Fruit fly (Drosophila melanogaster) whole organism, embryonic: ENCODE results near the gene CG14212.

Experiments used
- Aef1 ChIP-seq: fragments of 200-800 bp; sonication (Bioruptor generic); IDR thresholded peaks from 3 replicates; pipeline ENCODE4 v1.3.6; 2022; ENCODE audit warnings: missing biosample characterization, missing genetic modification characterization
- Bgb ChIP-seq: fragments of 200-800 bp; sonication (Bioruptor generic); IDR thresholded peaks from 2 replicates; pipeline ENCODE4 v1.3.6; 2022; ENCODE audit warnings: missing biosample characterization, missing genetic modification characterization; ENCODE audit not compliant: partially characterized antibody
- Blimp-1 ChIP-seq: fragments of 200-800 bp; sonication (Bioruptor generic); optimal IDR thresholded peaks from 3 replicates; lab custom pipeline; 2018; ENCODE audit warnings: missing biosample characterization, missing genetic modification characterization, mild to moderate bottlenecking, moderate library complexity, missing genetic modification reagents
- BtbVII ChIP-seq: fragments of 200-800 bp; sonication (Bioruptor generic); optimal IDR thresholded peaks from 3 replicates; lab custom pipeline; 2017; ENCODE audit warnings: missing biosample characterization, mild to moderate bottlenecking, missing genetic modification characterization
- CG10147 ChIP-seq: fragments of 200-800 bp; sonication (Bioruptor generic); optimal IDR thresholded peaks from 2 replicates; lab custom pipeline; 2019; ENCODE audit warnings: missing biosample characterization, mild to moderate bottlenecking, missing genetic modification characterization, moderate library complexity
- CG11696 ChIP-seq: fragments of 200-800 bp; sonication (Bioruptor generic); IDR thresholded peaks from 2 replicates; pipeline ENCODE4 v1.3.6; 2022; ENCODE audit warnings: missing biosample characterization, missing genetic modification characterization
- CG12071 ChIP-seq: fragments of 200-800 bp; sonication (Bioruptor generic); optimal IDR thresholded peaks from 3 replicates; lab custom pipeline; 2018; ENCODE audit warnings: missing biosample characterization, mild to moderate bottlenecking, missing genetic modification characterization
- CG12659 ChIP-seq: fragments of 200-800 bp; sonication (Bioruptor generic); optimal IDR thresholded peaks from 3 replicates; lab custom pipeline; 2017; ENCODE audit warnings: mild to moderate bottlenecking, missing biosample characterization, missing genetic modification reagents, missing genetic modification characterization
- CG12769 ChIP-seq: fragments of 200-800 bp; sonication (Bioruptor generic); optimal IDR thresholded peaks from 2 replicates; lab custom pipeline; 2019; ENCODE audit warnings: missing biosample characterization, mild to moderate bottlenecking, missing genetic modification characterization, moderate library complexity
- CG13424 ChIP-seq: fragments of 200-800 bp; sonication (Bioruptor generic); optimal IDR thresholded peaks from 2 replicates; lab custom pipeline; 2019; ENCODE audit warnings: missing biosample characterization, mild to moderate bottlenecking, missing genetic modification characterization, moderate library complexity
- CG13775 ChIP-seq: fragments of 200-800 bp; sonication (Bioruptor generic); optimal IDR thresholded peaks from 3 replicates; lab custom pipeline; 2017; ENCODE audit warnings: missing biosample characterization, mild to moderate bottlenecking, missing genetic modification characterization
- CG15269 ChIP-seq: fragments of 200-800 bp; sonication (Bioruptor generic); optimal IDR thresholded peaks from 2 replicates; lab custom pipeline; 2018; ENCODE audit warnings: missing biosample characterization, mild to moderate bottlenecking, missing genetic modification characterization, moderate library complexity
- CG17359 ChIP-seq: fragments of 200-800 bp; sonication (Bioruptor generic); optimal IDR thresholded peaks from 3 replicates; lab custom pipeline; 2018; ENCODE audit warnings: missing biosample characterization, mild to moderate bottlenecking, missing genetic modification characterization, moderate library complexity
- CG7786 ChIP-seq: fragments of 200-800 bp; sonication (Bioruptor generic); optimal IDR thresholded peaks from 2 replicates; lab custom pipeline; 2016; ENCODE audit warnings: missing biosample characterization, missing genetic modification characterization
- CG8359 ChIP-seq: fragments of 200-800 bp; sonication (Bioruptor generic); optimal IDR thresholded peaks from 2 replicates; lab custom pipeline; 2017; ENCODE audit warnings: missing biosample characterization, mild to moderate bottlenecking, missing genetic modification characterization, borderline replicate concordance
- CG8478 ChIP-seq: fragments of >200 bp; optimal IDR thresholded peaks from 2 replicates; lab custom pipeline; 2018
- Doc2 ChIP-seq: fragments of 200-800 bp; sonication (Bioruptor generic); IDR thresholded peaks from 2 replicates; pipeline ENCODE4 v1.3.6; 2022; ENCODE audit warnings: missing biosample characterization, missing genetic modification characterization
- Dp ChIP-seq: fragments of 200-800 bp; sonication (Bioruptor generic); optimal IDR thresholded peaks from 2 replicates; lab custom pipeline; 2018; ENCODE audit warnings: missing biosample characterization, mild to moderate bottlenecking, missing genetic modification characterization, moderate library complexity
- Drgx ChIP-seq: fragments of 200-800 bp; sonication (Bioruptor generic); IDR thresholded peaks from 2 replicates; pipeline ENCODE4 v1.3.6; 2022; ENCODE audit warnings: missing biosample characterization, missing genetic modification characterization
- Fer1 ChIP-seq: fragments of 200-800 bp; sonication (Bioruptor generic); optimal IDR thresholded peaks from 2 replicates; lab custom pipeline; 2017; ENCODE audit warnings: missing biosample characterization, mild to moderate bottlenecking, missing genetic modification characterization
- Gug ChIP-seq: fragments of 200-800 bp; sonication (Bioruptor generic); IDR thresholded peaks from 4 replicates; pipeline ENCODE4 v1.3.6; 2022; ENCODE audit warnings: missing biosample characterization, missing genetic modification characterization
- H15 ChIP-seq: fragments of 200-800 bp; sonication (Bioruptor generic); IDR thresholded peaks from 3 replicates; pipeline ENCODE4 v1.3.6; 2022; ENCODE audit warnings: missing biosample characterization, missing genetic modification characterization
- HmgD ChIP-seq: fragments of 200-800 bp; sonication (Bioruptor generic); optimal IDR thresholded peaks from 3 replicates; lab custom pipeline; 2016; ENCODE audit warnings: missing biosample characterization, missing genetic modification characterization
- Hr51 ChIP-seq, 2 experiments: fragments of 200-800 bp; sonication (Bioruptor generic); optimal IDR thresholded peaks; 2 replicates in 1 of 2; 3 replicates in 1 of 2; lab custom pipeline; 2016 to 2018; ENCODE audit warnings: missing biosample characterization in 2 of 2, missing genetic modification characterization in 2 of 2, mild to moderate bottlenecking in 1 of 2, moderate library complexity in 1 of 2
- Mad ChIP-seq: fragments of 200-800 bp; sonication (Bioruptor generic); optimal IDR thresholded peaks from 2 replicates; lab custom pipeline; 2016; ENCODE audit warnings: missing biosample characterization, missing genetic modification characterization
- NC2β ChIP-seq: fragments of 200-800 bp; sonication (Bioruptor generic); optimal IDR thresholded peaks from 2 replicates; lab custom pipeline; 2016; ENCODE audit warnings: missing biosample characterization, missing genetic modification characterization
- NFAT ChIP-seq: fragments of 200-800 bp; sonication (Bioruptor generic); IDR thresholded peaks from 2 replicates; pipeline ENCODE4 v1.3.6; 2022; ENCODE audit warnings: missing biosample characterization, missing genetic modification characterization
- NK7.1 ChIP-seq: fragments of 200-800 bp; sonication (Bioruptor generic); optimal IDR thresholded peaks from 3 replicates; lab custom pipeline; 2016; ENCODE audit warnings: missing biosample characterization, missing genetic modification characterization
- Nf-YB ChIP-seq: fragments of 200-800 bp; sonication (Bioruptor generic); optimal IDR thresholded peaks from 3 replicates; lab custom pipeline; 2019; ENCODE audit warnings: missing biosample characterization, mild to moderate bottlenecking, missing genetic modification characterization, moderate library complexity
- Ptx1 ChIP-seq: fragments of 200-800 bp; sonication (Bioruptor generic); IDR thresholded peaks from 2 replicates; pipeline ENCODE4 v1.3.6; 2022; ENCODE audit warnings: missing biosample characterization, missing genetic modification characterization
- Xbp1 ChIP-seq: fragments of 200-800 bp; sonication (Bioruptor generic); optimal IDR thresholded peaks from 3 replicates; lab custom pipeline; 2016; ENCODE audit warnings: missing biosample characterization, mild to moderate bottlenecking, missing genetic modification characterization
- ara ChIP-seq: fragments of 200-800 bp; sonication (Bioruptor generic); IDR thresholded peaks from 2 replicates; pipeline ENCODE4 v1.3.6; 2022; ENCODE audit warnings: missing biosample characterization, missing genetic modification characterization
- bbx ChIP-seq: fragments of 200-800 bp; sonication (Bioruptor generic); IDR thresholded peaks from 2 replicates; pipeline ENCODE4 v1.3.6; 2022; ENCODE audit warnings: missing biosample characterization, missing genetic modification characterization; ENCODE audit not compliant: partially characterized antibody
- cas ChIP-seq: fragments of 200-800 bp; sonication (Bioruptor generic); IDR thresholded peaks from 2 replicates; pipeline ENCODE4 v1.3.6; 2022; ENCODE audit warnings: missing biosample characterization, missing genetic modification characterization
- ci ChIP-seq: fragments of 200-800 bp; sonication (Bioruptor generic); IDR thresholded peaks from 3 replicates; pipeline ENCODE4 v1.3.6; 2022; ENCODE audit warnings: missing biosample characterization, missing genetic modification characterization
- croc ChIP-seq: fragments of 200-800 bp; sonication (Bioruptor generic); conservative IDR thresholded peaks from 3 replicates; pipeline ENCODE4 v1.3.6; 2022; ENCODE audit warnings: missing biosample characterization, missing genetic modification characterization
- crol ChIP-seq: fragments of 200-800 bp; sonication (Bioruptor generic); IDR thresholded peaks from 2 replicates; pipeline ENCODE4 v1.3.6; 2022; ENCODE audit warnings: missing biosample characterization, missing genetic modification characterization
- fd64A ChIP-seq: fragments of 200-800 bp; sonication (Bioruptor generic); optimal IDR thresholded peaks from 3 replicates; lab custom pipeline; 2018; ENCODE audit warnings: missing biosample characterization, mild to moderate bottlenecking, missing genetic modification characterization
- insv ChIP-seq, 2 experiments: fragments of 200-800 bp; sonication (Bioruptor generic); optimal IDR thresholded peaks; 3 replicates each; lab custom pipeline; 2016 to 2018; ENCODE audit warnings: missing biosample characterization in 2 of 2, missing genetic modification characterization in 2 of 2
- kni ChIP-seq: fragments of 200-800 bp; sonication (Bioruptor generic); optimal IDR thresholded peaks from 3 replicates; lab custom pipeline; 2017; ENCODE audit warnings: mild to moderate bottlenecking, missing biosample characterization, missing genetic modification reagents, missing genetic modification characterization
- nom ChIP-seq: fragments of 200-800 bp; sonication (Bioruptor generic); optimal IDR thresholded peaks from 2 replicates; lab custom pipeline; 2017; ENCODE audit warnings: missing biosample characterization, missing genetic modification characterization, mild to moderate bottlenecking, moderate library complexity, missing genetic modification reagents
- pho ChIP-seq: fragments of 200-800 bp; sonication (Bioruptor generic); optimal IDR thresholded peaks from 2 replicates; lab custom pipeline; 2016; ENCODE audit warnings: missing biosample characterization, missing genetic modification characterization
- scrt ChIP-seq: fragments of 200-800 bp; sonication (Bioruptor generic); optimal IDR thresholded peaks from 2 replicates; lab custom pipeline; 2018; ENCODE audit warnings: missing biosample characterization, mild to moderate bottlenecking, missing genetic modification characterization, moderate library complexity
- sens ChIP-seq: fragments of 200-800 bp; sonication (Bioruptor generic); peaks from one replicate; lab custom pipeline; 2016; ENCODE audit warnings: missing biosample characterization, missing genetic modification characterization
- sqz ChIP-seq: fragments of 200-800 bp; sonication (Bioruptor generic); optimal IDR thresholded peaks from 3 replicates; lab custom pipeline; 2018; ENCODE audit warnings: missing biosample characterization, mild to moderate bottlenecking, missing genetic modification characterization
- unc-4 ChIP-seq: fragments of 200-800 bp; sonication (Bioruptor generic); IDR thresholded peaks from 2 replicates; pipeline ENCODE4 v1.3.6; 2022; ENCODE audit warnings: missing biosample characterization, missing genetic modification characterization; ENCODE audit not compliant: partially characterized antibody
- unpg ChIP-seq: fragments of 200-800 bp; sonication (Bioruptor generic); optimal IDR thresholded peaks from 3 replicates; lab custom pipeline; 2018; ENCODE audit warnings: missing biosample characterization, mild to moderate bottlenecking, missing genetic modification characterization, moderate library complexity
- vfl ChIP-seq: fragments of 200-800 bp; sonication (Bioruptor generic); optimal IDR thresholded peaks from 2 replicates; lab custom pipeline; 2016; ENCODE audit warnings: missing biosample characterization, missing genetic modification characterization
- zfh1 ChIP-seq: fragments of 200-800 bp; sonication (Bioruptor generic); IDR thresholded peaks from 3 replicates; pipeline ENCODE4 v1.3.6; 2022; ENCODE audit warnings: missing biosample characterization, missing genetic modification characterization

The CG14212 gene

DNA sequence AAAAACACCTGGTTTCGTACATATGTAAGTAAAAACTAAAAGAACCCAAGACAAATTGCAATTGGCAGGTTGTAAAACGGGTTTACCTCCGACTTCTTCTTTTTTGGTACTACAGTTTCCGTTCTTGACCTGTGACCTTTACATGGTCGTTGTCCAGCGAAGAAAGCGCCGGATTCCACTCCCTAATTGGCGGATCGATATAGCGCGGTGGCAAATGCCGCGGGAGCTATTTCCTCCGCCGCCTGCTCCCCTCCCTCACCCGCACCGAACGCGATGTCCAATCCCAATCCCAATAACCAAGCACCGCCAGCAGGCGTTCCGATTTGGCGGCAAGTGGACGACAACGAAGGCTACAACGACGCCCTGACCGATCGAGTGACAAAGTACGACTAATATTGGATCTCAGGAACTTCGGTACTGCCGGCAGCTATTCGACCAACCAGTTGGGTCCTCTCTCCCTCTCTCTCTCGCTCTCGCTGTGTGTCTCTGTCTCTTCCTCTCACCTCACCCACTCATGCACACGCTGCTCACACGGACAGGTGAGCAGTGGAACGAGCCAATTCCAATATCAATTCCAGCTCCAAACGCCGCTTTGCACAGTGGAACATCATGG is 37.2 kb downstream of the CG14212 start (continued):
- TF ChIP-seq crol = peak; percentile 81
- no peak for TF ChIP-seq CG12769 (tag; lab: Kevin White, UChicago)
- peak; percentile 11 for TF ChIP-seq pho (GFP tag; lab: Kevin White, UChicago)
- TF ChIP-seq croc (GFP tag; lab: Robert Waterston, UW) = no peak
- peak; percentile 37 for TF ChIP-seq bbx (GFP tag; lab: Robert Waterston, UW)
- TF ChIP-seq Fer1 (GFP tag; lab: Kevin White, UChicago) = no peak
- TF ChIP-seq H15 (GFP tag; lab: Robert Waterston, UW) = no peak
- TF ChIP-seq vfl = no peak
- peak; percentile 58; the same call in 2 of the 3 replicates for TF ChIP-seq ci (GFP tag; lab: Robert Waterston, UW)
- TF ChIP-seq NK7.1 (GFP tag; lab: Kevin White, UChicago) = no peak
- 0 out of 2 replicates have a peak, but pooled peaks have one; percentile 21 for TF ChIP-seq ara (GFP tag; lab: Robert Waterston, UW)
- peak; percentile 75 for TF ChIP-seq Nf-YB (GFP tag; lab: Kevin White, UChicago)
- no peak for TF ChIP-seq CG12071 (GFP tag; lab: Kevin White, UChicago)
- TF ChIP-seq Bgb (GFP tag; lab: Robert Waterston, UW) = peak; percentile 32; the same call in 1 of the 2 replicates
- TF ChIP-seq CG8359 = no peak
- TF ChIP-seq Gug = no peak
- TF ChIP-seq CG13424 (tag; lab: Kevin White, UChicago) = no peak
- no peak for TF ChIP-seq insv (GFP tag; optimal IDR thresholded peaks at IDR 0.05; lab: Kevin White, UChicago)
- TF ChIP-seq Drgx (GFP tag; lab: Robert Waterston, UW) = no peak
- no peak for TF ChIP-seq Dp (GFP tag; lab: Kevin White, UChicago)
- no peak for TF ChIP-seq CG11696

DNA sequence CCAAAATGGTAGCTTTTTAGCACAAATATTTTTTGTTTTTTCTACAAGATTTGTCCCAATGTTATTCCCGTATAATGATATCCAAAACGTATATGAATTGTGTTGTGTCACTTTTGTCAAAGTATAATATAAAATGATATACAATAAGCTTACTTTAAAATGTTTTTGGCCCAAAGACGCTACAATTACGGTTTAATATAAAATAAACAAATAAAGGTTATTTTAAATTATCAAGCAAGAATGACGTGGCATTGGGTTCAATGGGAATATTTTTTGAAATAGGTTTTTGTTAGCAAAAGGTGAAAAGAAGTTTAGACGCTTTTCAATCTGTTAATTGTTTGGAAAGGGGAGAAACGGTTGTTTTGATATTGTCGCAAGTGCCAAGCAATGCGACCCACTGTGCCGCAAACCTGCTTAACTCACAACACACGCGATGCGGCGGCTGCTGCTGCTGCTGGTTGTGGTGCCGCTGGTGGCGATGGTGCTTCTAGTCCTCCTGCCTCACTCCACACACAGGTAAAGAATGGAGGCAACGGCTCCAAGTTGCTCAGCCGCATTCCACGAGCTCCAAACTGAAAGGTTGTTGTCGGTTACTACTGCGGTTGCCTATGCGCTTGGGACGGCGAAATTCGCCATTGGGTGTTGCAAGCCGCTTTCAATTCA is 37.8 kb downstream of the CG14212 start:
- TF ChIP-seq HmgD (GFP tag; lab: Kevin White, UChicago) (no peak), nom (GFP tag; lab: Kevin White, UChicago) (no peak), Mad (GFP tag; lab: Kevin White, UChicago) (no peak), cas (GFP tag; lab: Robert Waterston, UW) (no peak), BtbVII (GFP tag; lab: Kevin White, UChicago) (peak; percentile 5), scrt (no peak), CG13775 (peak; percentile 67), Aef1 (no peak), CG10147 (GFP tag; lab: Kevin White, UChicago) (peak; percentile 45), NC2β (GFP tag; lab: Kevin White, UChicago) (peak; percentile 23), Xbp1 (GFP tag; lab: Kevin White, UChicago) (peak; percentile 38), Doc2 (no peak), CG17359 (tag; lab: Kevin White, UChicago) (peak; percentile 35), zfh1 (GFP tag; lab: Robert Waterston, UW) (no peak), Hr51 (GFP tag; optimal IDR thresholded peaks at IDR 0.05; lab: Kevin White, UChicago) (peak in 1 of 2 experiments; percentile 49), unpg (GFP tag; lab: Kevin White, UChicago) (no peak), NFAT (GFP tag; lab: Robert Waterston, UW) (no peak), Blimp-1 (GFP tag; lab: Kevin White, UChicago) (no peak), CG12659 (GFP tag; lab: Kevin White, UChicago) (peak; percentile 67), sqz (GFP tag; lab: Kevin White, UChicago) (no peak), sens (GFP tag; lab: Kevin White, UChicago) (peak; percentile 91), CG7786 (GFP tag; lab: Kevin White, UChicago) (no peak), Nf-YB (GFP tag; lab: Kevin White, UChicago) (no peak), CG15269 (tag; lab: Kevin White, UChicago) (peak; percentile 64), kni (GFP tag; lab: Kevin White, UChicago) (peak; percentile 50), CG8478 (no peak), Ptx1 (no peak), unc-4 (GFP tag; lab: Robert Waterston, UW) (no peak), fd64A (GFP tag; lab: Kevin White, UChicago) (no peak)
